Worm (Caenorhabditis elegans) whole organism, L4 larva: ENCODE measurements around the gene F10D2.8.

Experiments used
- daf-19 ChIP-seq: fragments of 200-800 bp; sonication (Bioruptor generic); conservative IDR thresholded peaks from 2 replicates; pipeline ENCODE4 v1.3.6; 2022; ENCODE audit warnings: missing genetic modification characterization, missing compliant biosample characterization
- dpl-1 ChIP-seq: fragments of 150-350 bp; optimal IDR thresholded peaks from 2 replicates; lab custom pipeline; 2014; ENCODE audit warnings: missing biosample characterization, missing genetic modification reagents, missing genetic modification characterization
- unc-39 ChIP-seq: sonication (generic microtip); optimal IDR thresholded peaks from 2 replicates; lab custom pipeline; 2017; ENCODE audit warnings: missing biosample characterization, missing genetic modification characterization

DNA sequence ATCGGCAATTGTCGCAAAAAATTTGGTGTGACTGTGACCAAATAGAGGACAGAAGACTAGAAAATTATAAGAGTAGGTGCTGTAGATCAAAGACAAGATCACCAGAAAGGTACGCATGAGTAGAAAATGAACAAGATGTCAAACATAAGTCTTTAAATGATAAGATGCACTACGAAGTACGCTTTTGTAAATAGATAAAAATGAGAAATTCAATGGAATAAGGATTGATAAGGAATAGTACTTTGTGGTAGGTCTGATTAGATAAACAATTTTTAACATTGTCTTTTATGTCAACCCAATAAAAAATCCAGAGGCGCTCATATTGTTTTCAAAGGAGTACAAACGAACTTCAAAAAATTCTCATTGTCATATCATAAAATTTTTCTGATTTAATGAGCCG is at the start of gene F10D2.8:
- TF ChIP-seq dpl-1 = no peak
- TF ChIP-seq unc-39 (tag; lab: Kevin White, UChicago) = no peak
- no peak for TF ChIP-seq daf-19
